Worm (Caenorhabditis elegans) whole organism, L1 larva: ENCODE results near the gene C06B8.7.
A peak's percentile ranks its signal among the peaks of the same experiment; 100 is the strongest.

Experiments
- F16B12.6 ChIP-seq: fragments of 150-350 bp; optimal IDR thresholded peaks from 2 replicates; lab custom pipeline; 2014; ENCODE audit warnings: missing biosample characterization, missing genetic modification characterization
- elt-3 ChIP-seq, 6 experiments: fragments of 150-350 bp in 1 of 6; sonication (generic microtip); optimal IDR thresholded peaks; 2 replicates each; lab custom pipeline; 2017 to 2018; ENCODE audit warnings: missing biosample characterization in 6 of 6, missing genetic modification characterization in 6 of 6, inconsistent platforms in 1 of 6
- fkh-8 ChIP-seq: sonication (generic microtip); optimal IDR thresholded peaks from 2 replicates; lab custom pipeline; 2016; ENCODE audit warnings: mild to moderate bottlenecking, missing genetic modification characterization, missing compliant biosample characterization
- fos-1 ChIP-seq: fragments of 150-350 bp; optimal IDR thresholded peaks from 2 replicates; lab custom pipeline; 2014; ENCODE audit warnings: missing biosample characterization, missing genetic modification characterization
- lin-13 ChIP-seq: fragments of 150-350 bp; optimal IDR thresholded peaks from 2 replicates; lab custom pipeline; 2014; ENCODE audit warnings: missing biosample characterization, missing genetic modification reagents, missing genetic modification characterization
- nhr-85 ChIP-seq: sonication (generic microtip); peaks from one replicate; lab custom pipeline; 2016; ENCODE audit warnings: missing genetic modification characterization, inconsistent platforms, missing compliant biosample characterization
- skn-1 ChIP-seq: fragments of 150-350 bp; optimal IDR thresholded peaks from 2 replicates; lab custom pipeline; 2014; ENCODE audit warnings: missing biosample characterization, missing genetic modification characterization
- zag-1 ChIP-seq: fragments of 150-350 bp; optimal IDR thresholded peaks from 2 replicates; lab custom pipeline; 2014; ENCODE audit warnings: missing biosample characterization, missing genetic modification characterization

DNA sequence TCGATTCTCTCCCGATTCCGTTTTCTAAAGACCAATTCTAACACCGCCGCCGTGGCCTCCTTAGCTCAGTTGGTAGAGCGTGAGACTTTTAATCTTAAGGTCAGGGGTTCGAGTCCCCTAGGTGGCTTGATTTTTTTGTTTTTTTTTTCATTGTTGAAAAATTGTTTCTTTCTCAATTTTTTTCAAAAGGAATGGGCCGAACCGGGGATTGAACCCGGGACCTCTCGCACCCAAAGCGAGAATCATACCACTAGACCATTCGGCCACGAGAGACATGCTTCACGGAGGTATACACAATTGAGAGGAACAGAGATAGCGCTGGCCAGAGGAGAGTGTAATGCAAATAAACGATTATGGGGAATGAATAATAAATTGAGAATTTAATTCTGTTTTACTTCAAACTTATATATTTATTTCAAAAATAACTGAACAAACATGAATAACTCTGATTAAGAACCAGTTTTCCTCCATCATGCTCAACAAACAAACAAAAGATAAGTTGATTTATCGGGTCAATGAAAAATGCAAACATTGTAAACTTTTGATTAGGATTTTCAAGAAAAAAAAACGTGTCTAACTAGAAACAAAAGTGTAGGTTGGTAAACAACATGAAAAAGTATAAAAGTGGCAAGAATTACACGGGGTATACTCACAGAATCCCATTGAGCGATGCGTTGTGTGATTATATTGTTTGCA, 33.4 kb upstream of the C06B8.7 start, which contains the start of gene pqn-71:
- TF ChIP-seq nhr-85 (tag; lab: Kevin White, UChicago) (peak; percentile 86), zag-1 (tag; lab: Kevin White, UChicago) (no peak), lin-13 (GFP tag; lab: Kevin White, UChicago) (peak; percentile 54), F16B12.6 (tag; lab: Kevin White, UChicago) (no peak), fos-1 (tag; lab: Kevin White, UChicago) (peak; percentile 47), elt-3 (tag; optimal IDR thresholded peaks at IDR 0.05; lab: Kevin White, UChicago) (peak in 2 of 6 experiments; percentile 45 to 72), fkh-8 (tag; lab: Kevin White, UChicago) (peak; percentile 74), skn-1 (tag; lab: Kevin White, UChicago) (peak; percentile 49)
